Fruit fly (Drosophila melanogaster): ENCODE results near the gene CG15601.

The CG15601 gene

dm6 chrX:15760447-15761297 is 50.2 kb downstream of the CG15601 start, which contains the start of the genes Graf and mRpL3:
Gene Graf, minus strand, starts transcription at chrX:15760733.
Gene mRpL3, plus strand, starts transcription at chrX:15761248.
- no peak for TF ChIP-seq CG14655 (GFP tag; optimal IDR thresholded peaks at IDR 0.05)
- no peak for TF ChIP-seq gl (tag; optimal IDR thresholded peaks at IDR 0.05)

dm6 chrX:15761298-15761640 is 50.8 kb downstream of the CG15601 start:
- TF ChIP-seq CG9948 (tag; optimal IDR thresholded peaks at IDR 0.05) = no peak
- TF ChIP-seq CG15710 (tag; optimal IDR thresholded peaks at IDR 0.05) = no peak
- TF ChIP-seq EcR (GFP tag; optimal IDR thresholded peaks at IDR 0.05) = no peak
- TF ChIP-seq CG13204 (GFP tag; optimal IDR thresholded peaks at IDR 0.05) = no peak
- TF ChIP-seq CG10348 (GFP tag; IDR thresholded peaks at IDR 0.05) = no peak
- no peak for TF ChIP-seq Ets98B (GFP tag; IDR thresholded peaks at IDR 0.05)
- TF ChIP-seq rn (GFP tag; IDR thresholded peaks at IDR 0.05) = no peak
- no peak for TF ChIP-seq fd96Ca (GFP tag; IDR thresholded peaks at IDR 0.05)
- TF ChIP-seq Pif1A (GFP tag; optimal IDR thresholded peaks at IDR 0.05) = no peak
- TF ChIP-seq Snoo (tag; optimal IDR thresholded peaks at IDR 0.05) = no peak
- TF ChIP-seq CG8301 (tag; optimal IDR thresholded peaks at IDR 0.05) = no peak
- TF ChIP-seq CG32121 (GFP tag; IDR thresholded peaks at IDR 0.05) = no peak
